Fruit fly (Drosophila melanogaster): ENCODE results near the gene CG43799.

- TF ChIP-seq CG6808 (GFP tag; optimal IDR thresholded peaks at IDR 0.05), result no peak
- no peak for TF ChIP-seq topi (GFP tag; optimal IDR thresholded peaks at IDR 0.05)
- no peak for TF ChIP-seq Sox15 (GFP tag; optimal IDR thresholded peaks at IDR 0.05)
Observed at dm6 chr2L:7204172-7204482, 23.4 kb upstream of the CG43799 start, which contains the start of gene CG4502.
